Worm (Caenorhabditis elegans): ENCODE measurements around the gene T25B6.6.

ce11 chrX:8996496-8997116, 26.1 kb downstream of the T25B6.6 start:
- no peak for TF ChIP-seq attf-6 (GFP tag; IDR thresholded peaks at IDR 0.05)
- no peak for TF ChIP-seq unc-62 (GFP tag; optimal IDR thresholded peaks at IDR 0.05)
